Worm (Caenorhabditis elegans) whole organism, early embryonic: ENCODE results near the gene lgc-55.

Experiments used
- B0310.2 ChIP-seq: sonication (generic microtip); optimal IDR thresholded peaks from 2 replicates; lab custom pipeline; 2016; ENCODE audit warnings: mild to moderate bottlenecking, missing genetic modification characterization, missing compliant biosample characterization
- F13C5.2 ChIP-seq: sonication (generic microtip); optimal IDR thresholded peaks from 2 replicates; lab custom pipeline; 2017; ENCODE audit warnings: mild to moderate bottlenecking, missing genetic modification characterization, inconsistent platforms, missing compliant biosample characterization
- aly-1 ChIP-seq: sonication (generic microtip); optimal IDR thresholded peaks from 2 replicates; lab custom pipeline; 2016; ENCODE audit warnings: missing genetic modification characterization, missing compliant biosample characterization
- ama-1 ChIP-seq: fragments of 150-350 bp; optimal IDR thresholded peaks from 2 replicates; lab custom pipeline; 2014
- ceh-13 ChIP-seq: fragments of 200-800 bp; sonication (Bioruptor generic); optimal IDR thresholded peaks from 2 replicates; lab custom pipeline; 2018; ENCODE audit warnings: mild to moderate bottlenecking, missing genetic modification characterization, missing compliant biosample characterization
- ceh-36 ChIP-seq: sonication (generic microtip); optimal IDR thresholded peaks from 2 replicates; lab custom pipeline; 2016; ENCODE audit warnings: missing genetic modification characterization, inconsistent platforms, missing compliant biosample characterization
- ets-7 ChIP-seq: sonication (generic microtip); optimal IDR thresholded peaks from 2 replicates; lab custom pipeline; 2016; ENCODE audit warnings: missing genotype, missing genetic modification characterization, missing compliant biosample characterization
- flt-1 ChIP-seq: fragments of 200-800 bp; sonication (Bioruptor generic); IDR thresholded peaks from 2 replicates; pipeline ENCODE4 v1.3.6; 2022; ENCODE audit warnings: missing genetic modification characterization, missing compliant biosample characterization
- hmbx-1 ChIP-seq: sonication (generic microtip); optimal IDR thresholded peaks from 2 replicates; lab custom pipeline; 2016; ENCODE audit warnings: mild to moderate bottlenecking, missing genetic modification characterization, missing compliant biosample characterization
- hmg-4 ChIP-seq: fragments of 200-800 bp; sonication (Bioruptor generic); optimal IDR thresholded peaks from 2 replicates; lab custom pipeline; 2018; ENCODE audit warnings: mild to moderate bottlenecking, missing genetic modification characterization, missing compliant biosample characterization
- hnd-1 ChIP-seq: sonication (generic microtip); optimal IDR thresholded peaks from 2 replicates; lab custom pipeline; 2016; ENCODE audit warnings: missing genetic modification characterization, missing compliant biosample characterization
- pes-1 ChIP-seq: fragments of 200-800 bp; sonication (Bioruptor generic); IDR thresholded peaks from 2 replicates; pipeline ENCODE4 v1.3.6; 2022; ENCODE audit warnings: missing genetic modification reagents, missing genetic modification characterization, missing compliant biosample characterization
- scrt-1 ChIP-seq: fragments of 200-800 bp; sonication (Bioruptor generic); IDR thresholded peaks from 2 replicates; pipeline ENCODE4 v1.3.6; 2022; ENCODE audit warnings: missing genetic modification characterization, missing compliant biosample characterization
- sea-1 ChIP-seq: fragments of 200-800 bp; sonication (Bioruptor generic); conservative IDR thresholded peaks from 2 replicates; pipeline ENCODE4 v1.3.6; 2022; ENCODE audit warnings: missing genetic modification characterization, missing compliant biosample characterization
- tbx-11 ChIP-seq: fragments of 200-800 bp; sonication (Bioruptor generic); IDR thresholded peaks from 2 replicates; pipeline ENCODE4 v1.3.6; 2022; ENCODE audit warnings: missing genetic modification characterization, missing compliant biosample characterization
- tbx-37 ChIP-seq: fragments of 200-800 bp; sonication (Bioruptor generic); conservative IDR thresholded peaks from 2 replicates; pipeline ENCODE4 v1.3.6; 2022; ENCODE audit warnings: missing genetic modification reagents, missing genetic modification characterization, missing compliant biosample characterization
- tra-4 ChIP-seq: sonication (generic microtip); optimal IDR thresholded peaks from 2 replicates; lab custom pipeline; 2017; ENCODE audit warnings: missing genetic modification characterization, missing compliant biosample characterization

The lgc-55 gene

DNA sequence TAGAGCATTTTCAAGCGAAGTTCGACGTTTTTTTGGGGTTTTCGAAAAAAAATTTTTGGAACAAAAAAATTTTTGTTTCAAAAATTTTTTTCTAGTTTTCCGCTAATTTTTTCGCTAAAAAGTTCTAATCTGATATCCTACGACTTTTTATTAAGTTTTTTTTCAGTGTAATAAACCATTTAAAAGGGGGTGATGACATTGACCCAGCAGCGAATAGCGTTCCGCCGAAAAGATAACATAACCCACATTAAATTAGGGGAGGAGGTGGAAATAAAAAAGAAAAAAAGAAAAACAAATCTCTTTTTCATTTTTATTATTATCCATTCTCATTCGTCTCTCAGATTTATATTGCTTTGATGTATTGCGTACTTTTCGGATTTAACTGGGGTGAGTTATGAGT lies 15.4 kb upstream of the lgc-55 start, which contains the start of gene Y60A3A.23:
Gene Y60A3A.23 (plus strand): TSS at position 301 of the 400 bp plus-strand sequence.
- no peak for TF ChIP-seq tbx-37 (GFP tag; lab: Robert Waterston, UW)
- no peak for TF ChIP-seq B0310.2 (tag; lab: Kevin White, UChicago)
- TF ChIP-seq pes-1 = no peak
- no peak for TF ChIP-seq sea-1 (GFP tag; lab: Robert Waterston, UW)
- no peak for TF ChIP-seq ets-7
- no peak for TF ChIP-seq F13C5.2
- TF ChIP-seq scrt-1 (GFP tag; lab: Robert Waterston, UW) = no peak
- TF ChIP-seq aly-1 (tag; lab: Kevin White, UChicago) = no peak
- TF ChIP-seq ama-1 (lab: Kevin White, UChicago) = no peak
- TF ChIP-seq ceh-13 (GFP tag; lab: Kevin White, UChicago) = no peak
- no peak for TF ChIP-seq tra-4 (tag; lab: Kevin White, UChicago)

DNA sequence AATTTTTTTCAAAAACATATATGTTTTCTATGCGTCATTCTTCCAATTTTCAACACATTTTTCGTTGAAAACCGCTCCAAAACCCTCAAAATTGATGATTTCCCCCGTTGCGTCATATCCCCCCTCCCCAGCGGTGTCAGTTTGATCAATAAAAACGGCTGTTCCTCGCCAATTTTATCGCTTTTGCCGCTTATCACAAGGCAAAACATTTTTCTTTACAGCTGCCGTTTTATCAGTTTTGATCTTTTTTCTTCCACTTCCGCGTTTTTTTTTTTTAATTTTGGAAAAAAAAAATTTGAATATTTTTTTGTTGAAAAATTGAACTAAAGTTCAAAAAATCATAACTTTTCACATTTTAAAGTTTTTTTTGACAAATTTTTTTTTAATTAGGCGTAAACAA lies 11.6 kb upstream of the lgc-55 start:
- TF ChIP-seq hmg-4 (GFP tag; lab: Kevin White, UChicago) = no peak
- TF ChIP-seq flt-1 (GFP tag; lab: Robert Waterston, UW) = no peak
- TF ChIP-seq aly-1 (tag; lab: Kevin White, UChicago) = no peak
- TF ChIP-seq sea-1 (GFP tag; lab: Robert Waterston, UW) = no peak
- no peak for TF ChIP-seq ama-1 (lab: Kevin White, UChicago)
- no peak for TF ChIP-seq scrt-1 (GFP tag; lab: Robert Waterston, UW)
- no peak for TF ChIP-seq ceh-36
- no peak for TF ChIP-seq B0310.2 (tag; lab: Kevin White, UChicago)
- no peak for TF ChIP-seq hmbx-1
- TF ChIP-seq tra-4 (tag; lab: Kevin White, UChicago) = no peak
- no peak for TF ChIP-seq ets-7
- TF ChIP-seq tbx-37 (GFP tag; lab: Robert Waterston, UW) = no peak
- TF ChIP-seq hnd-1 (tag; lab: Kevin White, UChicago) = no peak
- TF ChIP-seq F13C5.2 = no peak
- no peak for TF ChIP-seq tbx-11 (GFP tag; lab: Robert Waterston, UW)
- TF ChIP-seq ceh-13 (GFP tag; lab: Kevin White, UChicago) = no peak
- no peak for TF ChIP-seq pes-1

DNA sequence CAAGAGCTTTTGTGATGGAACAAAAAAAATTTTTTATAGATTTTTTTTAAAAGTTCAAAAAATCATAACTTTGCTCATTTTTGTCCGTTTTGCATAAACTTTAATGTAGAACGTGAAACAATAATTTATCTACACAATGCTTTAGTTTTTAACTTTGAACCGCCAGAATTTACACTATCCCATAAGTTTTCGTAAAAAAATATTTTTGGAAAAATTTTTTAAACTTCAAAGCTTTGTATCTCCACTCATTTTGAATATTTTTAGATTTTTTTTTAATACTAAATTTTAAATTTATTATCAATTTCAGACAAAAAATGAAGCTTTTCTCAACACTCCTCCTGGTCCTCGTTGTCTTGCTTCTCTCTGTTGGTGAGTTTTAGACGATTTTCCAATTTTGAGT lies 11.2 kb upstream of the lgc-55 start, which contains the start of gene Y60A3A.21:
Gene Y60A3A.21 (plus strand): TSS at position 301 of the 400 bp plus-strand sequence.
- TF ChIP-seq ceh-13 (GFP tag; lab: Kevin White, UChicago) = no peak
- TF ChIP-seq tra-4 (tag; lab: Kevin White, UChicago) = no peak
- TF ChIP-seq hmg-4 (GFP tag; lab: Kevin White, UChicago) = no peak
- TF ChIP-seq ets-7 = no peak
- TF ChIP-seq aly-1 (tag; lab: Kevin White, UChicago) = no peak
- no peak for TF ChIP-seq ceh-36
- no peak for TF ChIP-seq B0310.2 (tag; lab: Kevin White, UChicago)
- no peak for TF ChIP-seq tbx-11 (GFP tag; lab: Robert Waterston, UW)

- TF ChIP-seq sea-1 (GFP tag; lab: Robert Waterston, UW) (no peak), hnd-1 (tag; lab: Kevin White, UChicago) (no peak), ets-7 (no peak), tra-4 (tag; lab: Kevin White, UChicago) (no peak), ceh-13 (GFP tag; lab: Kevin White, UChicago) (no peak), ceh-36 (no peak), pes-1 (no peak), scrt-1 (GFP tag; lab: Robert Waterston, UW) (no peak), F13C5.2 (no peak), flt-1 (GFP tag; lab: Robert Waterston, UW) (no peak), hmg-4 (GFP tag; lab: Kevin White, UChicago) (no peak), B0310.2 (tag; lab: Kevin White, UChicago) (no peak), aly-1 (tag; lab: Kevin White, UChicago) (no peak), tbx-11 (GFP tag; lab: Robert Waterston, UW) (no peak)
Observed at ce11 chrV:20021347-20021746, 1.5 kb upstream of the lgc-55 start.

DNA sequence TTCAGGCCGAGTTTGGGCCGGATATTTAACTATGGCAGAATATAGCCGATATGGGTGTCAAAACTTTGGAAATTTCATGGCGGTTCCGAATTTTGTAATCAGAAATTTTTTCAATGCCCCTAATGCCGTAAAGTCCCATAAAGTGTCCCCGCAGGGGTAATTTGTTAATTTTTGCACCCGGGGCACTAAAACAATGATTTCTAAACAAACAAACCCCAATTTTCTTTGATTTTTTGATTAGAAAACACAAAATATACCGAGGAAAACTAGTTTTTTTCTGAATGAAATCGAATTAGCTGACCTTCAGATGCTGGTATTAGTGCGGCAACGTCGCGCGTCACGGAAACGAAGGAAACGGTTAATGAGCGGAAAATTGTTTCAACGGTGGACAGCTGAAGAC lies 12.1 kb downstream of the lgc-55 start:
- TF ChIP-seq ceh-36 = no peak
- TF ChIP-seq ets-7 = no peak

ce11 chrV:20037287-20037686 lies 14.4 kb downstream of the lgc-55 start, which contains the start of gene Y113G7A.16:
Y113G7A.16 (plus strand) TSS chrV:20037587.
- no peak for TF ChIP-seq ama-1 (lab: Kevin White, UChicago)
- no peak for TF ChIP-seq tra-4 (tag; lab: Kevin White, UChicago)
- no peak for TF ChIP-seq hmbx-1
- no peak for TF ChIP-seq flt-1 (GFP tag; lab: Robert Waterston, UW)
- no peak for TF ChIP-seq ceh-36
- no peak for TF ChIP-seq pes-1
- TF ChIP-seq tbx-37 (GFP tag; lab: Robert Waterston, UW) = no peak
- no peak for TF ChIP-seq B0310.2 (tag; lab: Kevin White, UChicago)
- TF ChIP-seq scrt-1 (GFP tag; lab: Robert Waterston, UW) = no peak
- TF ChIP-seq hmg-4 (GFP tag; lab: Kevin White, UChicago) = no peak
- TF ChIP-seq hnd-1 (tag; lab: Kevin White, UChicago) = no peak
- no peak for TF ChIP-seq aly-1 (tag; lab: Kevin White, UChicago)
- TF ChIP-seq sea-1 (GFP tag; lab: Robert Waterston, UW) = no peak
- no peak for TF ChIP-seq ets-7

DNA sequence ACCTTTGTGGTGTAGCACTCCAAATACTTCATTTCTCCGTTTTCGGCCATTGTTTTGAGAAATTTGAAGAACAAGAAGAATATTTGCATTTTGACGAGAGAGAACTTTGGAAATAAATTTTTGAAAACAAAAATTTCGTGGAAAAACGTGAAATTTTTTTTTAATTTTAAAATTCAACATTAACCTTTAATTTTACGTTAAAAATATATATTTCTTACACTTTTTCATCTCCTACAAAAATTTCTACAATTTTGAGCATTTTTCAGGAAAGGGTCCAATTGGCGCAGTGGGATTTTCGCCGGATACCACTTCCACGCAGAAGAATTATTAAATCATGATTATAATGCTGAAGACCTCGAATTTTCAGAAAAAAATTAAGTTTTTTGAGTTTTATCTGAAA lies 24.5 kb downstream of the lgc-55 start, which contains the start of gene spe-19:
Gene spe-19 (minus strand): TSS at position 101 of the 400 bp plus-strand sequence.
- TF ChIP-seq tbx-11 (GFP tag; lab: Robert Waterston, UW) = no peak
- TF ChIP-seq hmg-4 (GFP tag; lab: Kevin White, UChicago) = no peak
- TF ChIP-seq ceh-13 (GFP tag; lab: Kevin White, UChicago) = no peak
- no peak for TF ChIP-seq scrt-1 (GFP tag; lab: Robert Waterston, UW)

- no peak for TF ChIP-seq tra-4 (tag; lab: Kevin White, UChicago)
- no peak for TF ChIP-seq hnd-1 (tag; lab: Kevin White, UChicago)
- no peak for TF ChIP-seq ama-1 (lab: Kevin White, UChicago)
Observed at ce11 chrV:20049065-20049464, 26.2 kb downstream of the lgc-55 start, which contains the start of gene srh-233. srh-233 (plus strand) TSS chrV:20049365.
